Fruit fly (Drosophila melanogaster) whole organism, pupa: ENCODE results near the gene meigo.

Source experiments
- CG10348 ChIP-seq: fragments of 200-800 bp; sonication (Bioruptor generic); IDR thresholded peaks from 2 replicates; pipeline ENCODE4 v1.3.6; 2022; ENCODE audit warnings: missing biosample characterization, missing genetic modification characterization
- CG12605 ChIP-seq: fragments of 200-800 bp; sonication (Bioruptor generic); IDR thresholded peaks from 2 replicates; pipeline ENCODE4 v1.3.6; 2022; ENCODE audit warnings: missing biosample characterization, missing genetic modification characterization
- CG13204 ChIP-seq: fragments of 200-800 bp; sonication (Bioruptor generic); optimal IDR thresholded peaks from 2 replicates; lab custom pipeline; 2018; ENCODE audit warnings: missing biosample characterization, mild to moderate bottlenecking, missing genetic modification characterization, moderate library complexity
- CG14655 ChIP-seq: fragments of 200-800 bp; sonication (Bioruptor generic); optimal IDR thresholded peaks from 3 replicates; lab custom pipeline; 2017; ENCODE audit warnings: mild to moderate bottlenecking, missing biosample characterization, missing genetic modification reagents, missing genetic modification characterization
- CG15710 ChIP-seq: fragments of 200-800 bp; sonication (Bioruptor generic); optimal IDR thresholded peaks from 2 replicates; lab custom pipeline; 2018; ENCODE audit warnings: missing biosample characterization, mild to moderate bottlenecking, missing genetic modification characterization, moderate library complexity
- CG17806 ChIP-seq: fragments of 200-800 bp; sonication (Bioruptor generic); optimal IDR thresholded peaks from 2 replicates; lab custom pipeline; 2018; ENCODE audit warnings: missing biosample characterization, mild to moderate bottlenecking, missing genetic modification characterization, moderate library complexity
- CG32121 ChIP-seq: fragments of 200-800 bp; sonication (Bioruptor generic); IDR thresholded peaks from 2 replicates; pipeline ENCODE4 v1.3.6; 2022; ENCODE audit warnings: missing biosample characterization, missing genetic modification characterization
- CG34367 ChIP-seq: fragments of 200-800 bp; sonication (Bioruptor generic); optimal IDR thresholded peaks from 2 replicates; lab custom pipeline; 2018; ENCODE audit warnings: missing biosample characterization, mild to moderate bottlenecking, missing genetic modification characterization
- CG4496 ChIP-seq: fragments of 200-800 bp; sonication (Bioruptor generic); IDR thresholded peaks from 3 replicates; pipeline ENCODE4 v1.3.6; 2022; ENCODE audit warnings: missing biosample characterization, missing genetic modification characterization
- CG8159 ChIP-seq: fragments of 200-800 bp; sonication (Bioruptor generic); optimal IDR thresholded peaks from 3 replicates; lab custom pipeline; 2018; ENCODE audit warnings: missing biosample characterization, mild to moderate bottlenecking, missing genetic modification characterization, moderate library complexity
- CG8301 ChIP-seq: fragments of 200-800 bp; sonication (Bioruptor generic); optimal IDR thresholded peaks from 2 replicates; lab custom pipeline; 2018; ENCODE audit warnings: missing biosample characterization, mild to moderate bottlenecking, missing genetic modification characterization
- CG9948 ChIP-seq: fragments of 200-800 bp; sonication (Bioruptor generic); optimal IDR thresholded peaks from 2 replicates; lab custom pipeline; 2018; ENCODE audit warnings: missing biosample characterization, mild to moderate bottlenecking, missing genetic modification characterization, moderate library complexity
- D1 ChIP-seq: fragments of 200-800 bp; sonication (Bioruptor generic); optimal IDR thresholded peaks from 2 replicates; lab custom pipeline; 2018; ENCODE audit warnings: missing biosample characterization, mild to moderate bottlenecking, missing genetic modification characterization, moderate library complexity
- EcR ChIP-seq: fragments of 200-800 bp; sonication (Bioruptor generic); optimal IDR thresholded peaks from 3 replicates; lab custom pipeline; 2019; ENCODE audit warnings: missing biosample characterization, missing genetic modification characterization, mild to moderate bottlenecking, moderate library complexity, missing genetic modification reagents
- Ets98B ChIP-seq: fragments of 200-800 bp; sonication (Bioruptor generic); IDR thresholded peaks from 2 replicates; pipeline ENCODE4 v1.3.6; 2022; ENCODE audit warnings: missing biosample characterization, missing genetic modification characterization
- Pif1A ChIP-seq: fragments of 200-800 bp; sonication (Bioruptor generic); optimal IDR thresholded peaks from 3 replicates; lab custom pipeline; 2016; ENCODE audit warnings: missing biosample characterization, missing genetic modification characterization
- Pif1B ChIP-seq: fragments of 200-800 bp; sonication (Bioruptor generic); optimal IDR thresholded peaks from 3 replicates; lab custom pipeline; 2016; ENCODE audit warnings: missing biosample characterization, missing genetic modification characterization
- Snoo ChIP-seq: fragments of 200-800 bp; sonication (Bioruptor generic); optimal IDR thresholded peaks from 3 replicates; lab custom pipeline; 2017; ENCODE audit warnings: missing biosample characterization, mild to moderate bottlenecking, missing genetic modification characterization, inconsistent platforms
- fd96Ca ChIP-seq: fragments of 200-800 bp; sonication (Bioruptor generic); IDR thresholded peaks from 3 replicates; pipeline ENCODE4 v1.3.6; 2022; ENCODE audit warnings: missing biosample characterization, missing genetic modification characterization
- gl ChIP-seq: fragments of 200-800 bp; sonication (Bioruptor generic); optimal IDR thresholded peaks from 2 replicates; lab custom pipeline; 2018; ENCODE audit warnings: missing biosample characterization, mild to moderate bottlenecking, missing genetic modification characterization
- rn ChIP-seq: fragments of 200-800 bp; sonication (Bioruptor generic); IDR thresholded peaks from 2 replicates; pipeline ENCODE4 v1.3.6; 2022; ENCODE audit warnings: missing biosample characterization, missing genetic modification characterization

The meigo gene

dm6 chr3R:21156572-21157480, 18.8 kb downstream of the meigo start:
- TF ChIP-seq fd96Ca (GFP tag; lab: Robert Waterston, UW): no peak
- TF ChIP-seq CG10348 (GFP tag; lab: Robert Waterston, UW): no peak
- no peak for TF ChIP-seq CG34367
- no peak for TF ChIP-seq CG8159 (tag; lab: Kevin White, UChicago)
- TF ChIP-seq gl (tag; lab: Kevin White, UChicago): no peak
- no peak for TF ChIP-seq CG15710
- no peak for TF ChIP-seq CG9948 (tag; lab: Kevin White, UChicago)
- no peak for TF ChIP-seq CG14655
- no peak for TF ChIP-seq CG4496 (GFP tag; lab: Robert Waterston, UW)
- no peak for TF ChIP-seq EcR (GFP tag; lab: Kevin White, UChicago)
- no peak for TF ChIP-seq Ets98B (GFP tag; lab: Robert Waterston, UW)

- no peak for TF ChIP-seq CG9948 (tag; lab: Kevin White, UChicago)
- TF ChIP-seq CG8301: no peak
- no peak for TF ChIP-seq D1 (tag; lab: Kevin White, UChicago)
- no peak for TF ChIP-seq CG17806 (tag; lab: Kevin White, UChicago)
- TF ChIP-seq CG32121 (GFP tag; lab: Robert Waterston, UW): no peak
- no peak for TF ChIP-seq Ets98B (GFP tag; lab: Robert Waterston, UW)
- TF ChIP-seq CG4496 (GFP tag; lab: Robert Waterston, UW): no peak
- no peak for TF ChIP-seq rn (GFP tag; lab: Robert Waterston, UW)
- TF ChIP-seq CG15710: no peak
- no peak for TF ChIP-seq EcR (GFP tag; lab: Kevin White, UChicago)
- no peak for TF ChIP-seq Pif1A
- no peak for TF ChIP-seq Snoo (tag; lab: Kevin White, UChicago)
These were observed 20.6 kb downstream of the meigo start for dm6 chr3R:21158643-21159042.

dm6 chr3R:21161042-21161532, 23.0 kb downstream of the meigo start, which contains the start of gene cDIP:
Gene cDIP (minus strand): TSS chr3R:21161092.
- TF ChIP-seq CG10348 (GFP tag; lab: Robert Waterston, UW): no peak
- TF ChIP-seq D1 (tag; lab: Kevin White, UChicago): no peak
- no peak for TF ChIP-seq CG17806 (tag; lab: Kevin White, UChicago)
- no peak for TF ChIP-seq rn (GFP tag; lab: Robert Waterston, UW)
- no peak for TF ChIP-seq CG8301
- TF ChIP-seq gl (tag; lab: Kevin White, UChicago): no peak
- TF ChIP-seq EcR (GFP tag; lab: Kevin White, UChicago): no peak
- TF ChIP-seq fd96Ca (GFP tag; lab: Robert Waterston, UW): no peak

dm6 chr3R:21161620-21162029, 23.6 kb downstream of the meigo start:
- no peak for TF ChIP-seq CG4496 (GFP tag; lab: Robert Waterston, UW)
- no peak for TF ChIP-seq CG13204 (GFP tag; lab: Kevin White, UChicago)
- TF ChIP-seq CG15710: no peak
- TF ChIP-seq Snoo (tag; lab: Kevin White, UChicago): no peak
- TF ChIP-seq CG34367: no peak
- no peak for TF ChIP-seq CG17806 (tag; lab: Kevin White, UChicago)
- no peak for TF ChIP-seq rn (GFP tag; lab: Robert Waterston, UW)
- no peak for TF ChIP-seq CG8159 (tag; lab: Kevin White, UChicago)
- TF ChIP-seq CG10348 (GFP tag; lab: Robert Waterston, UW): no peak
- TF ChIP-seq CG14655: no peak
- no peak for TF ChIP-seq fd96Ca (GFP tag; lab: Robert Waterston, UW)
- no peak for TF ChIP-seq CG9948 (tag; lab: Kevin White, UChicago)

- TF ChIP-seq Pif1B: no peak
- no peak for TF ChIP-seq CG8301
- no peak for TF ChIP-seq fd96Ca (GFP tag; lab: Robert Waterston, UW)
- no peak for TF ChIP-seq CG14655
- peak; percentile 10 for TF ChIP-seq CG15710
- TF ChIP-seq CG13204 (GFP tag; lab: Kevin White, UChicago): no peak
- TF ChIP-seq CG4496 (GFP tag; lab: Robert Waterston, UW): no peak
- TF ChIP-seq Snoo (tag; lab: Kevin White, UChicago): no peak
- no peak for TF ChIP-seq Pif1A
- TF ChIP-seq rn (GFP tag; lab: Robert Waterston, UW): no peak
- TF ChIP-seq gl (tag; lab: Kevin White, UChicago): no peak
- TF ChIP-seq CG8159 (tag; lab: Kevin White, UChicago): no peak
- TF ChIP-seq CG32121 (GFP tag; lab: Robert Waterston, UW): no peak
- TF ChIP-seq D1 (tag; lab: Kevin White, UChicago): no peak
- peak; percentile 21 for TF ChIP-seq CG34367
- no peak for TF ChIP-seq CG12605
- no peak for TF ChIP-seq CG9948 (tag; lab: Kevin White, UChicago)
- TF ChIP-seq EcR (GFP tag; lab: Kevin White, UChicago): peak; percentile 38
- TF ChIP-seq CG17806 (tag; lab: Kevin White, UChicago): no peak
- no peak for TF ChIP-seq Ets98B (GFP tag; lab: Robert Waterston, UW)
- no peak for TF ChIP-seq CG10348 (GFP tag; lab: Robert Waterston, UW)
These were observed 25.3 kb downstream of the meigo start, which contains the start of gene CG5810 for dm6 chr3R:21163318-21163828. Gene CG5810 (plus strand): TSS chr3R:21163778.
